Fruit fly (Drosophila melanogaster): ENCODE measurements around the gene CG31495.

Gene CG31495

DNA sequence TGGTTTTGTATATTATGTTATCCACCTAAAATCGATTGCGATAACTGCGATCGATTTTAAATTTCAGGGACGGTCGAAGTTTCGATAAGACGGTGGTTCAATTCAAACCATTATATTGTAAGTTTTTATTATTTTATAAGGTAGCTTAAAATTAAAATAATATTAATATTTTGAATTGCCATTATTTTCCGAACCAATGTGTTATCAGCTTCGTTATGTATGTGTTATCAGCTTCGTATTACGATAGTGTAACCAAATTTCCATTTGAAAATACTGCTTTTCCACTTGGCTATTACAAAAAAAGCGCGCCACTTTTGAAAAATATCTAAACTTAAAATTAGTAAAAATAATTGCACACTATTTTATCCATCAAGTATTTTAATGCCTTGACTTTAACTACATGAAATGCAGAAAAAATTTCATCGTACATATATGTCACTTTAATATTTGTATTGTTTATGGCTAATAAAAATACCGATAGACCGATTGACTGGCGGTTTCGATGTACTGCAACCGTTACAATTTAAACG lies at the start of gene CG31495:
CG31495 (minus strand) TSS at position 52 of the 530 bp plus-strand sequence.
- TF ChIP-seq Ets98B (GFP tag; IDR thresholded peaks at IDR 0.05) (0 out of 2 replicates have a peak, but pooled peaks have one; percentile 17), CG4496 (GFP tag; IDR thresholded peaks at IDR 0.05) (no peak), CG8301 (tag; optimal IDR thresholded peaks at IDR 0.05) (no peak), CG8159 (tag; optimal IDR thresholded peaks at IDR 0.05) (peak; percentile 23), CG13204 (GFP tag; optimal IDR thresholded peaks at IDR 0.05) (no peak), Pif1A (GFP tag; optimal IDR thresholded peaks at IDR 0.05) (no peak)

DNA sequence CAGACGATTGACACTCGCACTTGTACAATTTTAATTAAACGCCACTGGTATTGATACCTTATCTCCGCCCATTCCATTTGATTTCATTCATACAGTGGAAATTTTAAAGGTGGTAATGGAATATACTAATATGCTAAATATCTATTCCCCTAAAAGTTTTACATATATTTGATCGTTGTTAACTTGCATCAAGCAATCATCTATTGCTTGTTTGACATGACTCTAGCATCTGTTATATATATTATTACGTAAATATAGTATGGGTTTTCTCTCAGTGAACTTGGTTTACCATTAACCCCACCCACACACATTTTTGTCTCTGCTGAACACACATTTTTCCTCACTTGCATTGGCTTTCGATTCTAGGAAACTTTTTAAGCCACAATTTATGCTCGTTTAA lies 48.6 kb upstream of the CG31495 start:
- TF ChIP-seq CG10348 (GFP tag; IDR thresholded peaks at IDR 0.05) (no peak), CG8301 (tag; optimal IDR thresholded peaks at IDR 0.05) (no peak), Ets98B (GFP tag; IDR thresholded peaks at IDR 0.05) (no peak), CG14655 (GFP tag; optimal IDR thresholded peaks at IDR 0.05) (no peak), Snoo (tag; optimal IDR thresholded peaks at IDR 0.05) (no peak), EcR (GFP tag; optimal IDR thresholded peaks at IDR 0.05) (no peak), CG8159 (tag; optimal IDR thresholded peaks at IDR 0.05) (no peak), CG17806 (tag; optimal IDR thresholded peaks at IDR 0.05) (no peak), gl (tag; optimal IDR thresholded peaks at IDR 0.05) (no peak), CG15710 (tag; optimal IDR thresholded peaks at IDR 0.05) (no peak)

DNA sequence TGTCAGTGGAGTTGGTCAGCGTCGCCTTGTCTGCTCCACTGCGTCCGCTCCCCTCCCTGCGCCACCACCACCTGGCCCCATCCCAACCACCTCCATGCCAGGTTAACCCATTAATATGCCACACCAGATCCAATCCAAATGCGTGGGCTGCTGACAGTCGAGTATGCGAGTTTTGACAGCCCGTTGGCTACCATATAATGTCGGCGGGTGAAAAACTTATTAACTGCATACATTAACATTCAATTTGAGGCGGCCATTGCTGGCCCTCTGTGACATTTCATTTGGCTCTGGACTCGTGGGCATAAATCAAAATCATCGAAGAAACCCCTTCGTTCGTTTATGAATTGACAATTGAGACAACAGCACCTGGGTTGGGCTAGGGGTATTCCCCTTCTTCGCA lies 48.1 kb upstream of the CG31495 start:
- TF ChIP-seq CG8159 (tag; optimal IDR thresholded peaks at IDR 0.05) (no peak), CG32121 (GFP tag; IDR thresholded peaks at IDR 0.05) (no peak), CG10348 (GFP tag; IDR thresholded peaks at IDR 0.05) (no peak), CG34367 (tag; optimal IDR thresholded peaks at IDR 0.05) (no peak), gl (tag; optimal IDR thresholded peaks at IDR 0.05) (no peak), EcR (GFP tag; optimal IDR thresholded peaks at IDR 0.05) (no peak)

DNA sequence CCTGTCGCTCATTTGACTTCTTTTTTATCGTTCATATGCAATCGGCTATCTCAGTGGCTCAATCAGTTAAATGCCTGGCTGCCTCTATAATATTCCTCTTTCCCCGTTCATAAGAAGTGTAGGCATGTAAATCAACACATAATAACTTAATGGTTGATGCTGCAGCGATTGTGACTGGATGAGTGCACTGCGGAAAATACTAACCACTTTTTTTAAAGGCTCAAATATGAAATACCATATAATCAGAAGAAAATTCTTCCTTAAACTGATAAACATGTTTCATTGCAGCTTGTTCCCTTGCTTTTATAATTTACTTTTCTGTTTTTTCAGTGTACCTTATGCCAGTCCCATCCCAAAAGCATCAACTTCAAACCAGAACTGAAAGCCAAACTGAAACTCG lies 45.2 kb upstream of the CG31495 start:
- TF ChIP-seq Snoo (tag; optimal IDR thresholded peaks at IDR 0.05) (no peak), CG12605 (GFP tag; IDR thresholded peaks at IDR 0.05) (no peak), CG17806 (tag; optimal IDR thresholded peaks at IDR 0.05) (peak; percentile 46), rn (GFP tag; IDR thresholded peaks at IDR 0.05) (no peak), Ets98B (GFP tag; IDR thresholded peaks at IDR 0.05) (no peak), CG32121 (GFP tag; IDR thresholded peaks at IDR 0.05) (no peak), Pif1A (GFP tag; optimal IDR thresholded peaks at IDR 0.05) (peak; percentile 31), fd96Ca (GFP tag; IDR thresholded peaks at IDR 0.05) (no peak), CG4496 (GFP tag; IDR thresholded peaks at IDR 0.05) (0 out of 3 replicates have a peak, but pooled peaks have one; percentile 24), CG13204 (GFP tag; optimal IDR thresholded peaks at IDR 0.05) (no peak), EcR (GFP tag; optimal IDR thresholded peaks at IDR 0.05) (no peak), CG34367 (tag; optimal IDR thresholded peaks at IDR 0.05) (peak; percentile 16), CG8159 (tag; optimal IDR thresholded peaks at IDR 0.05) (peak; percentile 60), CG15710 (tag; optimal IDR thresholded peaks at IDR 0.05) (peak; percentile 57), Pif1B (GFP tag; optimal IDR thresholded peaks at IDR 0.05) (no peak), D1 (tag; optimal IDR thresholded peaks at IDR 0.05) (no peak), CG8301 (tag; optimal IDR thresholded peaks at IDR 0.05) (no peak), CG9948 (tag; optimal IDR thresholded peaks at IDR 0.05) (peak; percentile 35), CG14655 (GFP tag; optimal IDR thresholded peaks at IDR 0.05) (peak; percentile 42)

DNA sequence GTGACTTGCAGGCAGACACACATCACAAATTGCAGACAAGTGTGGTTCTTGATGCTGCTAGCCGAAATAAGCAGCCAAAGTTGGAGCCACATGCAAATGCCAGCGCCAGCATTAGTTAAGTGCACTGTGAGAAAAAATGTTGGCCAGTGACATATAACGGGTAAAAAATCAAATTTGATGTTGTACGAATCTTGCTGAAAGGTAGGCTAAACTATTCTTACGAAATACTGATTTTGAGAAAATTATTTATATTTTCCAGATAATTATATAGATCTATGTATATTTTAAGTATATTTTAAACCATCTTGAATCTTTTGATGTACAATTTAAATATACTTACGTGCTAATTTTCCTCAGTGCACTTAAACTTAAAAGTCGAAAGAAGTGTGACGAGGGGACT lies 43.7 kb upstream of the CG31495 start:
- TF ChIP-seq Ets98B (GFP tag; IDR thresholded peaks at IDR 0.05) (no peak), CG9948 (tag; optimal IDR thresholded peaks at IDR 0.05) (peak; percentile 2), CG15710 (tag; optimal IDR thresholded peaks at IDR 0.05) (no peak), rn (GFP tag; IDR thresholded peaks at IDR 0.05) (no peak), Snoo (tag; optimal IDR thresholded peaks at IDR 0.05) (no peak), CG13204 (GFP tag; optimal IDR thresholded peaks at IDR 0.05) (no peak), D1 (tag; optimal IDR thresholded peaks at IDR 0.05) (no peak), Pif1A (GFP tag; optimal IDR thresholded peaks at IDR 0.05) (no peak), CG32121 (GFP tag; IDR thresholded peaks at IDR 0.05) (0 out of 2 replicates have a peak, but pooled peaks have one; percentile 14), CG17806 (tag; optimal IDR thresholded peaks at IDR 0.05) (no peak), gl (tag; optimal IDR thresholded peaks at IDR 0.05) (no peak), CG4496 (GFP tag; IDR thresholded peaks at IDR 0.05) (no peak), CG14655 (GFP tag; optimal IDR thresholded peaks at IDR 0.05) (peak; percentile 61), CG8159 (tag; optimal IDR thresholded peaks at IDR 0.05) (no peak), CG10348 (GFP tag; IDR thresholded peaks at IDR 0.05) (no peak), fd96Ca (GFP tag; IDR thresholded peaks at IDR 0.05) (no peak), CG8301 (tag; optimal IDR thresholded peaks at IDR 0.05) (peak; percentile 55), Pif1B (GFP tag; optimal IDR thresholded peaks at IDR 0.05) (no peak), CG12605 (GFP tag; IDR thresholded peaks at IDR 0.05) (0 out of 2 replicates have a peak, but pooled peaks have one; percentile 21), CG34367 (tag; optimal IDR thresholded peaks at IDR 0.05) (no peak), EcR (GFP tag; optimal IDR thresholded peaks at IDR 0.05) (no peak)

DNA sequence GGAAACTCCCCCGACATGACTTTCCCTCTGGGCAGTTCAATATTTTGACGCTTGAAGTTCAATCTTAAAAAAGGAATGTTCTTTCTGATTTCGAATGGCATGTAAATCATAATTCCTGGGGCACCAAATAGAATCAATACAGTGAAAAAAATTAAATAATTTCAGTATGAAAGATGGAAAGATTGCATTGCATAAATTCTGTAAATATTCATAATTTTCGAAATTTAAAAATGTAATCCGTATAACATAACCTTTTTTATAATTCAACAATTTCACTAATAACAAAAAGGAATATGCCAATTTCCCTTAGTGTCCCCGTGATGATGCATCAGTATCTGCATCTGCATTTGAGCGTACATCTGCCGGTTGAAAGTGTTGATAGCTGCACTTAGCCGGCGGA lies 41.1 kb upstream of the CG31495 start:
- TF ChIP-seq D1 (tag; optimal IDR thresholded peaks at IDR 0.05) (no peak), CG14655 (GFP tag; optimal IDR thresholded peaks at IDR 0.05) (no peak), CG15710 (tag; optimal IDR thresholded peaks at IDR 0.05) (no peak)

DNA sequence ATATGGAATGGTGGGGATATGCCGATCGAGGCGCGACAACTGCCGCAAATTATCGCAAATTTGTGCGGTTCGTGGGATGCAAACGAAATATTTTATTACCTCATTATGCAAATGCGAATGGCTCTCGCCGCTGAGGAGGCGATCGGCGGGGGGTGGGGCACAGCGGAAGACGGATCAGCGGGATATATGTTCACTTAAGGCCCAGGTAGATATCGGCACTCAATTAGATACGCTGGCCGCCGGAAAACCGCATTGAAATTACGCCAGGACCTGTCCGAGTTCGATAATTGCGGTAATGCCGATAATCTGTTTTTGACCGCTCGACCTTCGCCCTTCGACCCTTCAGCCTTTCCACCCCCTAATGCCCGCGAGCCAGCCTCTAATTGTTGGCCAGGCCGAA lies 39.6 kb upstream of the CG31495 start:
- TF ChIP-seq fd96Ca (GFP tag; IDR thresholded peaks at IDR 0.05), result no peak
- TF ChIP-seq CG32121 (GFP tag; IDR thresholded peaks at IDR 0.05), result no peak
- TF ChIP-seq CG17806 (tag; optimal IDR thresholded peaks at IDR 0.05), result no peak
- TF ChIP-seq CG4496 (GFP tag; IDR thresholded peaks at IDR 0.05), result no peak
- TF ChIP-seq CG15710 (tag; optimal IDR thresholded peaks at IDR 0.05), result no peak
- no peak for TF ChIP-seq Pif1A (GFP tag; optimal IDR thresholded peaks at IDR 0.05)
- no peak for TF ChIP-seq EcR (GFP tag; optimal IDR thresholded peaks at IDR 0.05)
- TF ChIP-seq CG8301 (tag; optimal IDR thresholded peaks at IDR 0.05), result no peak
- no peak for TF ChIP-seq CG14655 (GFP tag; optimal IDR thresholded peaks at IDR 0.05)
- TF ChIP-seq CG8159 (tag; optimal IDR thresholded peaks at IDR 0.05), result no peak
- no peak for TF ChIP-seq Ets98B (GFP tag; IDR thresholded peaks at IDR 0.05)
- no peak for TF ChIP-seq CG34367 (tag; optimal IDR thresholded peaks at IDR 0.05)
- no peak for TF ChIP-seq Pif1B (GFP tag; optimal IDR thresholded peaks at IDR 0.05)
- TF ChIP-seq Snoo (tag; optimal IDR thresholded peaks at IDR 0.05), result no peak
- no peak for TF ChIP-seq CG10348 (GFP tag; IDR thresholded peaks at IDR 0.05)
- no peak for TF ChIP-seq CG9948 (tag; optimal IDR thresholded peaks at IDR 0.05)
- TF ChIP-seq rn (GFP tag; IDR thresholded peaks at IDR 0.05), result no peak
- TF ChIP-seq D1 (tag; optimal IDR thresholded peaks at IDR 0.05), result no peak
- TF ChIP-seq CG13204 (GFP tag; optimal IDR thresholded peaks at IDR 0.05), result no peak

All from whole organism, pupa.